Fruit fly (Drosophila melanogaster) whole organism, adult: ENCODE data around the gene CG15185.

Experiments
- CG11617 ChIP-seq: fragments of 200-800 bp; sonication (Bioruptor generic); optimal IDR thresholded peaks from 2 replicates; lab custom pipeline; 2017; ENCODE audit warnings: mild to moderate bottlenecking, missing biosample characterization, missing genetic modification reagents, missing genetic modification characterization
- CG12768 ChIP-seq: fragments of 200-800 bp; sonication (Bioruptor generic); optimal IDR thresholded peaks from 2 replicates; lab custom pipeline; 2017; ENCODE audit warnings: missing biosample characterization, missing genetic modification characterization, mild to moderate bottlenecking, moderate library complexity, missing genetic modification reagents
- CG14711 ChIP-seq: fragments of 200-800 bp; sonication (Bioruptor generic); optimal IDR thresholded peaks from 2 replicates; lab custom pipeline; 2018; ENCODE audit warnings: missing biosample characterization, mild to moderate bottlenecking, missing genetic modification characterization, moderate library complexity
- CG1620 ChIP-seq: fragments of 200-800 bp; sonication (Bioruptor generic); optimal IDR thresholded peaks from 2 replicates; lab custom pipeline; 2016; ENCODE audit warnings: missing biosample characterization, missing genetic modification characterization
- CG33017 ChIP-seq: fragments of 200-800 bp; sonication (Bioruptor generic); optimal IDR thresholded peaks from 2 replicates; lab custom pipeline; 2018; ENCODE audit warnings: missing biosample characterization, mild to moderate bottlenecking, missing genetic modification characterization, moderate library complexity
- CG5204 ChIP-seq: fragments of 200-800 bp; sonication (Bioruptor generic); optimal IDR thresholded peaks from 2 replicates; lab custom pipeline; 2016; ENCODE audit warnings: missing biosample characterization, missing genetic modification characterization
- CG7101 ChIP-seq: fragments of 200-800 bp; sonication (Bioruptor generic); optimal IDR thresholded peaks from 2 replicates; lab custom pipeline; 2018; ENCODE audit warnings: missing biosample characterization, mild to moderate bottlenecking, missing genetic modification characterization, moderate library complexity
- Clk ChIP-seq: fragments of 200-800 bp; sonication (Bioruptor generic); optimal IDR thresholded peaks from 2 replicates; lab custom pipeline; 2017; ENCODE audit warnings: missing biosample characterization, missing genetic modification characterization
- Crg-1 ChIP-seq: fragments of 200-800 bp; sonication (Bioruptor generic); optimal IDR thresholded peaks from 2 replicates; lab custom pipeline; 2016; ENCODE audit warnings: missing biosample characterization, missing genetic modification characterization
- Hr96 ChIP-seq: fragments of 200-800 bp; sonication (Bioruptor generic); optimal IDR thresholded peaks from 2 replicates; lab custom pipeline; 2016; ENCODE audit warnings: missing biosample characterization, missing genetic modification characterization
- Mnt ChIP-seq: fragments of 200-800 bp; sonication (Bioruptor generic); optimal IDR thresholded peaks from 2 replicates; lab custom pipeline; 2016; ENCODE audit warnings: missing biosample characterization, mild to moderate bottlenecking, missing genetic modification characterization
- bab1 ChIP-seq: fragments of 200-800 bp; sonication (Bioruptor generic); optimal IDR thresholded peaks from 3 replicates; lab custom pipeline; 2019; ENCODE audit warnings: missing biosample characterization, mild to moderate bottlenecking, missing genetic modification characterization, moderate library complexity
- cic ChIP-seq: fragments of 200-800 bp; sonication (Bioruptor generic); optimal IDR thresholded peaks from 2 replicates; lab custom pipeline; 2017; ENCODE audit warnings: missing biosample characterization, mild to moderate bottlenecking, missing genetic modification characterization, moderate library complexity
- cnc ChIP-seq, 2 experiments: fragments of >200 bp; optimal IDR thresholded peaks; 2 replicates each; lab custom pipeline; 2017
- ovo ChIP-seq: fragments of 200-800 bp; sonication (Bioruptor generic); optimal IDR thresholded peaks from 2 replicates; lab custom pipeline; 2016; ENCODE audit warnings: missing biosample characterization, missing genetic modification characterization
- pad ChIP-seq: fragments of 200-800 bp; sonication (Bioruptor generic); optimal IDR thresholded peaks from 3 replicates; lab custom pipeline; 2017; ENCODE audit warnings: missing biosample characterization, missing genetic modification characterization, mild to moderate bottlenecking, moderate library complexity, missing genetic modification reagents
- tj ChIP-seq: fragments of 200-800 bp; sonication (Bioruptor generic); optimal IDR thresholded peaks from 3 replicates; lab custom pipeline; 2017; ENCODE audit warnings: missing biosample characterization, mild to moderate bottlenecking, missing genetic modification characterization, moderate library complexity
- toe ChIP-seq: fragments of 200-800 bp; sonication (Bioruptor generic); optimal IDR thresholded peaks from 2 replicates; lab custom pipeline; 2016; ENCODE audit warnings: missing biosample characterization, missing genetic modification characterization

The CG15185 gene

DNA sequence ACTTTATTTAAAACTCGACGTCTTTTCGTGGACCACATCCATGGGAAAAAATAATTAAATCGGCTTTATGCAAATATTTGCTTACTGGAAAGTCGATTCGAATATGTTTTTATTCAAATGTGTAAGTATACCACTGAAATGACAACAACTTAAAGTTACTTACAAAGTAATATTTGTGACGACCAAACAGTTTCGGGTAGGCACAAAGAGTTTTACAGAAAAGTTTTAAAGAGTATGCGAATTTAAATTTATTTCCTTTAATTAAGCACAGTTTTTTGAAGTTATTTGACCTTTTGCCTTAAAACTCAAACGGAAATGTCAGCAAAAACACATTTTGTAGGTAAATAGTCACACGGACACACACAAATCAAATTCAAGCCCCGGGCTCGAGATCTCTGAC lies 21.4 kb downstream of the CG15185 start, which contains the start of gene Pif2:
TSS of gene Pif2 (plus strand) at position 301 of the 400 bp plus-strand sequence.
- TF ChIP-seq Hr96 (GFP tag; lab: Kevin White, UChicago) (no peak), CG12768 (no peak), CG1620 (GFP tag; lab: Kevin White, UChicago) (no peak), CG33017 (no peak), toe (no peak)

- TF ChIP-seq Hr96 (GFP tag; lab: Kevin White, UChicago) (no peak), ovo (GFP tag; lab: Kevin White, UChicago) (no peak), CG5204 (GFP tag; lab: Kevin White, UChicago) (no peak), toe (no peak), CG33017 (no peak)
Measured at dm6 chr3R:6560251-6560650, 32.9 kb downstream of the CG15185 start, which contains the start of gene CG1137. Gene CG1137 (minus strand): TSS chr3R:6560351.

DNA sequence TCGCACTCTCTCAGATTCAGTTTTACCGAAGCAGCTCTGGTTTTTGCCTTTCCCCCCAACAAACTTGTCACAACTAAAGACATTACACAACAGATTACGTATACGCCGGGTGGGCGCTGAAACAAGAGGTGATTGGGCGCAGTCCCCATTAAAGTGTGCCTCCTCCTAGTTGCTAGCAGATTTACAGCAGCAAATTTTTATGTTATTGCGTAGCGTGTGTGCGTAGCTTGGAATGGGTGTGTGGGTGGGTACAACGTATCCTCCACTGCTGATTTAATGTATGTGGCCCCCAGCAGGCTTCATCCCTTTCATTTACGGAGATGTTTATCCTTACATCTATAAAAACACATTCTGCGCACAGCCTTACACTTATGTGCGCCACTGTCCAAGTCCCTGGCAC lies 41.5 kb downstream of the CG15185 start:
- TF ChIP-seq CG1620 (GFP tag; lab: Kevin White, UChicago) (no peak), CG7101 (tag; lab: Kevin White, UChicago) (no peak), CG33017 (no peak), Mnt (GFP tag; lab: Kevin White, UChicago) (no peak), cic (GFP tag; lab: Kevin White, UChicago) (no peak), ovo (GFP tag; lab: Kevin White, UChicago) (no peak), bab1 (GFP tag; lab: Kevin White, UChicago) (no peak), cnc (optimal IDR thresholded peaks at IDR 0.05; lab: Kevin White, UChicago) (no peak), Crg-1 (GFP tag; lab: Kevin White, UChicago) (no peak), CG5204 (GFP tag; lab: Kevin White, UChicago) (no peak), toe (no peak), tj (GFP tag; lab: Kevin White, UChicago) (no peak), pad (GFP tag; lab: Kevin White, UChicago) (no peak), CG11617 (GFP tag; lab: Kevin White, UChicago) (no peak), Clk (GFP tag; lab: Kevin White, UChicago) (no peak), CG14711 (tag; lab: Kevin White, UChicago) (no peak), Hr96 (GFP tag; lab: Kevin White, UChicago) (no peak)
